Fruit fly (Drosophila melanogaster) Kc167 (cell line): ENCODE measurements around the gene CG32191.

Source experiments
- psq ChIP-seq: fragments of >200 bp; optimal IDR thresholded peaks from 2 replicates; lab custom pipeline; 2017; ENCODE audit warnings: missing external identifiers
- ttk ChIP-seq: sonication (Bioruptor generic); optimal IDR thresholded peaks from 2 replicates; lab custom pipeline; 2017; ENCODE audit warnings: missing external identifiers

dm6 chr3L:17849517-17849916 lies 40.6 kb upstream of the CG32191 start, which contains the start of gene TrpRS-m:
- TF ChIP-seq psq (lab: Kevin White, UChicago) (no peak), ttk (lab: Kevin White, UChicago) (no peak)
